Fruit fly (Drosophila melanogaster) whole organism, embryonic: Measurements from ENCODE around the gene CG7432.

ENCODE experiments used
- CG10654 ChIP-seq: fragments of 200-800 bp; sonication (Bioruptor generic); optimal IDR thresholded peaks from 2 replicates; lab custom pipeline; 2016; ENCODE audit warnings: missing biosample characterization, missing genetic modification characterization
- CG12769 ChIP-seq: fragments of 200-800 bp; sonication (Bioruptor generic); optimal IDR thresholded peaks from 2 replicates; lab custom pipeline; 2019; ENCODE audit warnings: missing biosample characterization, mild to moderate bottlenecking, missing genetic modification characterization, moderate library complexity
- CG8290 ChIP-seq, 3 experiments: fragments of 200-800 bp; sonication (Bioruptor generic); optimal IDR thresholded peaks; 2 replicates each; lab custom pipeline; 2016 to 2019; ENCODE audit warnings: missing biosample characterization in 3 of 3, missing genetic modification characterization in 3 of 3, mild to moderate bottlenecking in 2 of 3, moderate library complexity in 1 of 3
- Dref ChIP-seq: fragments of 200-800 bp; sonication (Bioruptor generic); IDR thresholded peaks from 2 replicates; pipeline ENCODE4 v1.3.6; 2022; ENCODE audit warnings: missing biosample characterization, missing genetic modification characterization
- Jarid2 ChIP-seq: fragments of 200-800 bp; sonication (Bioruptor generic); optimal IDR thresholded peaks from 3 replicates; lab custom pipeline; 2017; ENCODE audit warnings: mild to moderate bottlenecking, missing biosample characterization, missing genetic modification reagents, missing genetic modification characterization
- Optix ChIP-seq: fragments of 200-800 bp; sonication (Bioruptor generic); IDR thresholded peaks from 3 replicates; pipeline ENCODE4 v1.3.6; 2022; ENCODE audit warnings: missing biosample characterization, missing genetic modification characterization
- ken ChIP-seq: fragments of 200-800 bp; sonication (Bioruptor generic); IDR thresholded peaks from 3 replicates; pipeline ENCODE4 v1.3.6; 2022; ENCODE audit warnings: missing biosample characterization, missing genetic modification characterization
- pan ChIP-seq, 4 experiments: fragments of >200 bp in 3 of 4; fragments of 200-800 bp in 1 of 4; sonication (Bioruptor generic) in 1 of 4; optimal IDR thresholded peaks in 3 of 4; IDR thresholded peaks in 1 of 4; 2 replicates each; pipeline versions ENCODE4 v1.3.6 to Lab custom; 2017 to 2022; ENCODE audit warnings: missing biosample characterization in 2 of 4, missing genetic modification characterization in 2 of 4, mixed read lengths in 1 of 4
- pros ChIP-seq: fragments of 200-800 bp; sonication (Bioruptor generic); optimal IDR thresholded peaks from 3 replicates; lab custom pipeline; 2019; ENCODE audit warnings: missing biosample characterization, mild to moderate bottlenecking, missing genetic modification characterization, moderate library complexity
- row ChIP-seq: fragments of 200-800 bp; sonication (Bioruptor generic); IDR thresholded peaks from 3 replicates; pipeline ENCODE4 v1.3.6; 2022; ENCODE audit warnings: missing biosample characterization, missing genetic modification characterization

DNA sequence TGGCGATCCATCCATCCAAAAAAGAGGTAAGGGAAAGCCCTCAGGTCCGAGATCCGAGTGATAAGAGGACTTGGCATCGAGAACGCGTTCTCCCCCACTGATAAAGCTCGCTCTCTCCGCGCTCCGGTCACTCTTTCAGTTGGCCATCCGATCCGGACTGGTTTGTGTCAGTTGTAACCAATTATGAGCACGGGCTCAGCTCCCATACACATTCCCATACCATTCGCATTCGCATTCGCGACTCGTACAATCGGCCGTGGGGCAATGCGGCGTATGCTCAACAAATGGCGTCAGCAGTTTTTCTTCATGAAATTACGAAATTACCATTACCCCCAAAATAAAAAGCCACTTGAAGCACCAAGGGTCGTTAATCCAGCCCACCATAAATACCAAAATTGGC lies 40.3 kb upstream of the CG7432 start:
- TF ChIP-seq CG12769 (tag; lab: Kevin White, UChicago) (peak; percentile 42), Optix (GFP tag; lab: Robert Waterston, UW) (no peak), CG8290 (GFP tag; optimal IDR thresholded peaks at IDR 0.05; lab: Kevin White, UChicago) (no peak), CG8290 (tag; optimal IDR thresholded peaks at IDR 0.05; lab: Kevin White, UChicago) (peak in 1 of 2 experiments; percentile 13), Jarid2 (GFP tag; lab: Kevin White, UChicago) (no peak), Dref (GFP tag; lab: Robert Waterston, UW) (no peak), pros (no peak), ken (GFP tag; lab: Robert Waterston, UW) (no peak), CG10654 (GFP tag; lab: Kevin White, UChicago) (no peak), pan (optimal IDR thresholded peaks at IDR 0.05; lab: Kevin White, UChicago) (no peak), pan (GFP tag; optimal IDR thresholded peaks at IDR 0.05 in 1 of 2, IDR thresholded peaks at IDR 0.05 in 1 of 2) (peak in 1 of 2 experiments; percentile 30), row (GFP tag; lab: Robert Waterston, UW) (no peak)
